Worm (Caenorhabditis elegans): ENCODE measurements around the gene Y25C1A.13.

- TF ChIP-seq vab-15 (tag; optimal IDR thresholded peaks at IDR 0.05) (no peak), pqm-1 (tag; optimal IDR thresholded peaks at IDR 0.05) (no peak), ceh-90 (tag; optimal IDR thresholded peaks at IDR 0.05) (no peak), pag-3 (tag; optimal IDR thresholded peaks at IDR 0.05; ENCODE audit: borderline replicate concordance, insufficient read depth) (no peak), C34B4.2 (tag; optimal IDR thresholded peaks at IDR 0.05) (no peak)
These were observed 39.9 kb downstream of the Y25C1A.13 start, which contains the start of gene Y25C1A.7 for ce11 chrII:3071012-3071749.

Data from whole organism, L1 larva.